Fruit fly (Drosophila melanogaster): Measurements from ENCODE around the gene CG32100.

DNA sequence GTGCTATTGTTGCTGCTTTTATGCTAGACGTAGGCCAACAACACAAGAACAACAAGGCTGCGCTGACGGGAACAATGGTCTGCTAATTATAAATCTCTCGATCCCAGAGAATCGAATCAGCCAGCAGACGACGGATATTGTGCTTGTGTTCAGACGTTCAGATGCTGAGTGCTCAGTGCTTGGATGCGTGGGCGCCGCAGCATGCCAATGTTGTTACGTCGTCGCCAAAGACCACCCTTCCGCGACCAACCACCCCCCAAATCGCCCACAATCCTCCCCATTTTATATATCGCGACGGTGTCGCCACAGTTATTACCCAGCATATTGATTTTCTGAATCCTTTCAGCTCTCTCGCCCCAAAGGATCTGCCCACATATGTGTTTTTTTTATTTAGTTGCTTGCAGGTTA lies 10.6 kb downstream of the CG32100 start:
- no peak for TF ChIP-seq CG10321 (GFP tag; IDR thresholded peaks at IDR 0.05)
- TF ChIP-seq YL-1 (GFP tag; optimal IDR thresholded peaks at IDR 0.05) = no peak
- no peak for TF ChIP-seq CG30403 (GFP tag; optimal IDR thresholded peaks at IDR 0.05)
- TF ChIP-seq H2.0 (GFP tag; IDR thresholded peaks at IDR 0.05) = no peak
- TF ChIP-seq CG11456 (GFP tag; IDR thresholded peaks at IDR 0.05) = no peak

Data from whole organism, embryonic.